Fruit fly (Drosophila melanogaster): ENCODE measurements around the gene CG4576.

The CG4576 gene

dm6 chr3R:15825521-15825920 lies at the start of gene CG4576:
TSS of gene CG4576 (plus strand) at chr3R:15825747.
- no peak for TF ChIP-seq usp (GFP tag; optimal IDR thresholded peaks at IDR 0.05)
- TF ChIP-seq CG8478 (optimal IDR thresholded peaks at IDR 0.05), result no peak
- no peak for TF ChIP-seq EcR (GFP tag; optimal IDR thresholded peaks at IDR 0.05)
- no peak for TF ChIP-seq pan (optimal IDR thresholded peaks at IDR 0.05)
- no peak for TF ChIP-seq Dll (optimal IDR thresholded peaks at IDR 0.05)
- no peak for TF ChIP-seq psq (optimal IDR thresholded peaks at IDR 0.05)

dm6 chr3R:15779505-15779904 lies 46.0 kb upstream of the CG4576 start, which contains the start of gene CG5614:
TSS of gene CG5614 (plus strand) at chr3R:15779805.
- no peak for TF ChIP-seq CG8478 (optimal IDR thresholded peaks at IDR 0.05)
- TF ChIP-seq usp (GFP tag; optimal IDR thresholded peaks at IDR 0.05), result no peak
- TF ChIP-seq pan (optimal IDR thresholded peaks at IDR 0.05), result no peak

dm6 chr3R:15784298-15784697 lies 41.2 kb upstream of the CG4576 start:
- TF ChIP-seq EcR (GFP tag; optimal IDR thresholded peaks at IDR 0.05), result no peak
- no peak for TF ChIP-seq psq (optimal IDR thresholded peaks at IDR 0.05)
- no peak for TF ChIP-seq Dll (optimal IDR thresholded peaks at IDR 0.05)
- TF ChIP-seq usp (GFP tag; optimal IDR thresholded peaks at IDR 0.05), result no peak
- TF ChIP-seq CG8478 (optimal IDR thresholded peaks at IDR 0.05), result no peak
- no peak for TF ChIP-seq pan (optimal IDR thresholded peaks at IDR 0.05)

dm6 chr3R:15786538-15786937 lies 39.0 kb upstream of the CG4576 start, which contains the start of gene CG9590:
TSS of gene CG9590 (plus strand) at chr3R:15786703.
- no peak for TF ChIP-seq psq (optimal IDR thresholded peaks at IDR 0.05)

dm6 chr3R:15788221-15788620 lies 37.3 kb upstream of the CG4576 start, which contains the start of gene Uros2:
TSS of gene Uros2 (plus strand) at chr3R:15788521.
- TF ChIP-seq psq (optimal IDR thresholded peaks at IDR 0.05) (no peak), pan (optimal IDR thresholded peaks at IDR 0.05) (no peak), EcR (GFP tag; optimal IDR thresholded peaks at IDR 0.05) (no peak), usp (GFP tag; optimal IDR thresholded peaks at IDR 0.05) (no peak), Dll (optimal IDR thresholded peaks at IDR 0.05) (no peak), CG8478 (optimal IDR thresholded peaks at IDR 0.05) (no peak)

- TF ChIP-seq pan (optimal IDR thresholded peaks at IDR 0.05), result no peak
- no peak for TF ChIP-seq usp (GFP tag; optimal IDR thresholded peaks at IDR 0.05)
- TF ChIP-seq Dll (optimal IDR thresholded peaks at IDR 0.05), result no peak
- TF ChIP-seq CG8478 (optimal IDR thresholded peaks at IDR 0.05), result no peak
Measured at dm6 chr3R:15792427-15792826, 33.1 kb upstream of the CG4576 start, which contains the start of gene Acyp2. TSS of gene Acyp2 (plus strand) at chr3R:15792688.

- no peak for TF ChIP-seq usp (GFP tag; optimal IDR thresholded peaks at IDR 0.05)
- peak; percentile 75 for TF ChIP-seq CG8478 (optimal IDR thresholded peaks at IDR 0.05)
Measured at dm6 chr3R:15793372-15793802, 32.2 kb upstream of the CG4576 start, which contains the start of gene nsl1. TSS of gene nsl1 (plus strand) at chr3R:15793782.

- TF ChIP-seq CG8478 (optimal IDR thresholded peaks at IDR 0.05) (peak; percentile 91), Dll (optimal IDR thresholded peaks at IDR 0.05) (no peak)
Measured at dm6 chr3R:15794258-15794727, 31.3 kb upstream of the CG4576 start.

dm6 chr3R:15802006-15802405 lies 23.5 kb upstream of the CG4576 start, which contains the start of gene CG9593:
TSS of gene CG9593 (plus strand) at chr3R:15802275.
- TF ChIP-seq pan (optimal IDR thresholded peaks at IDR 0.05) (no peak), EcR (GFP tag; optimal IDR thresholded peaks at IDR 0.05) (no peak), psq (optimal IDR thresholded peaks at IDR 0.05) (no peak), Dll (optimal IDR thresholded peaks at IDR 0.05) (no peak), CG8478 (optimal IDR thresholded peaks at IDR 0.05) (no peak), usp (GFP tag; optimal IDR thresholded peaks at IDR 0.05) (no peak)

dm6 chr3R:15803502-15804461 lies 21.8 kb upstream of the CG4576 start, which contains the start of gene alpha-Man-IIb:
TSS of gene alpha-Man-IIb (plus strand) at chr3R:15804248.
- TF ChIP-seq pan (optimal IDR thresholded peaks at IDR 0.05), result no peak
- TF ChIP-seq CG8478 (optimal IDR thresholded peaks at IDR 0.05), result no peak
- TF ChIP-seq EcR (GFP tag; optimal IDR thresholded peaks at IDR 0.05), result no peak
- TF ChIP-seq usp (GFP tag; optimal IDR thresholded peaks at IDR 0.05), result no peak
- TF ChIP-seq psq (optimal IDR thresholded peaks at IDR 0.05), result no peak
- no peak for TF ChIP-seq Dll (optimal IDR thresholded peaks at IDR 0.05)

dm6 chr3R:15804678-15805077 lies 20.9 kb upstream of the CG4576 start:
- TF ChIP-seq Dll (optimal IDR thresholded peaks at IDR 0.05) (no peak), psq (optimal IDR thresholded peaks at IDR 0.05) (no peak), EcR (GFP tag; optimal IDR thresholded peaks at IDR 0.05) (no peak), CG8478 (optimal IDR thresholded peaks at IDR 0.05) (no peak), pan (optimal IDR thresholded peaks at IDR 0.05) (no peak), usp (GFP tag; optimal IDR thresholded peaks at IDR 0.05) (no peak)

dm6 chr3R:15806341-15806740 lies 19.2 kb upstream of the CG4576 start:
- no peak for TF ChIP-seq EcR (GFP tag; optimal IDR thresholded peaks at IDR 0.05)
- no peak for TF ChIP-seq usp (GFP tag; optimal IDR thresholded peaks at IDR 0.05)
- TF ChIP-seq Dll (optimal IDR thresholded peaks at IDR 0.05), result no peak
- no peak for TF ChIP-seq CG8478 (optimal IDR thresholded peaks at IDR 0.05)
- no peak for TF ChIP-seq psq (optimal IDR thresholded peaks at IDR 0.05)
- no peak for TF ChIP-seq pan (optimal IDR thresholded peaks at IDR 0.05)
